4 worm cellular contexts compared by ENCODE assay signal in genomic region chrII:14063044-14063500, ce11.
TF ChIP-seq lines count a peak whose summit lies in the region.

TSS of gene lem-2 (plus strand) at chrII:14063450.

TF ChIP-seq in whole organism, L2 larva, 48 proteins besides CTCF, POLR2A, EP300 and RAD21:
- TF ChIP-seq gmeb-1 (tag; optimal IDR thresholded peaks at IDR 0.05; lab: Kevin White, UChicago) (peak; percentile 74), lin-39 (tag; optimal IDR thresholded peaks at IDR 0.05; lab: Kevin White, UChicago) (no peak), sma-3 (GFP tag; optimal IDR thresholded peaks at IDR 0.05; lab: Kevin White, UChicago) (peak; percentile 89), snpc-4 (tag; optimal IDR thresholded peaks at IDR 0.05; lab: Kevin White, UChicago) (no peak), F13H6.1 (tag; optimal IDR thresholded peaks at IDR 0.05; lab: Kevin White, UChicago) (peak; percentile 62), nhr-21 (tag; optimal IDR thresholded peaks at IDR 0.05; lab: Kevin White, UChicago) (peak; percentile 25), nhr-11 (tag; optimal IDR thresholded peaks at IDR 0.05; lab: Kevin White, UChicago) (no peak), C34F6.9 (tag; optimal IDR thresholded peaks at IDR 0.05; lab: Kevin White, UChicago) (peak; percentile 83), lin-11 (tag; optimal IDR thresholded peaks at IDR 0.05; lab: Kevin White, UChicago) (peak; percentile 56), blmp-1 (tag; optimal IDR thresholded peaks at IDR 0.05; lab: Kevin White, UChicago; ENCODE audit: insufficient read depth) (peak; percentile 9), ZK546.5 (tag; optimal IDR thresholded peaks at IDR 0.05; lab: Kevin White, UChicago) (no peak), ceh-16 (tag; optimal IDR thresholded peaks at IDR 0.05; lab: Kevin White, UChicago) (no peak), lin-13 (GFP tag; optimal IDR thresholded peaks at IDR 0.05; lab: Kevin White, UChicago) (peak; percentile 79), crh-2 (tag; optimal IDR thresholded peaks at IDR 0.05; lab: Kevin White, UChicago) (peak; percentile 64), fos-1 (tag; optimal IDR thresholded peaks at IDR 0.05; lab: Kevin White, UChicago) (peak; percentile 14), egl-27 (tag; optimal IDR thresholded peaks at IDR 0.05; lab: Kevin White, UChicago) (peak; percentile 47), nhr-25 (tag; optimal IDR thresholded peaks at IDR 0.05; lab: Kevin White, UChicago) (peak; percentile 50), zag-1 (tag; optimal IDR thresholded peaks at IDR 0.05; lab: Kevin White, UChicago) (no peak), sem-4 (tag; optimal IDR thresholded peaks at IDR 0.05; lab: Kevin White, UChicago) (peak; percentile 18), nhr-129 (tag; optimal IDR thresholded peaks at IDR 0.05; lab: Kevin White, UChicago) (peak; percentile 51), lsy-2 (tag; optimal IDR thresholded peaks at IDR 0.05; lab: Kevin White, UChicago) (peak; percentile 50 to 78), unc-55 (GFP tag; optimal IDR thresholded peaks at IDR 0.05; lab: Kevin White, UChicago) (peak; percentile 79)
TF ChIP-seq in whole organism, L2 larva: peak in this region for 16.

TF ChIP-seq in whole organism, L4 larva, 104 proteins besides CTCF, POLR2A, EP300 and RAD21 (continues in another document):
- TF ChIP-seq mes-2 (tag; optimal IDR thresholded peaks at IDR 0.05; lab: Kevin White, UChicago; ENCODE audit: poor library complexity, severe bottlenecking) (peak; percentile 87), snpc-1.2 (GFP tag; IDR thresholded peaks at IDR 0.05; lab: Robert Waterston, UW) (no peak), ZK546.5 (tag; optimal IDR thresholded peaks at IDR 0.05; lab: Kevin White, UChicago) (no peak), Y105C5A.15 (GFP tag; IDR thresholded peaks at IDR 0.05; lab: Robert Waterston, UW) (no peak), sdz-12 (GFP tag; optimal IDR thresholded peaks at IDR 0.05; lab: Kevin White, UChicago) (no peak), zag-1 (tag; optimal IDR thresholded peaks at IDR 0.05; lab: Kevin White, UChicago) (no peak), dpl-1 (GFP tag; optimal IDR thresholded peaks at IDR 0.05; lab: Kevin White, UChicago) (peak; percentile 89), lin-1 (GFP tag; IDR thresholded peaks at IDR 0.05; lab: Robert Waterston, UW) (no peak), Y75B8A.6 (GFP tag; IDR thresholded peaks at IDR 0.05; lab: Robert Waterston, UW) (no peak), hlh-30 (tag; optimal IDR thresholded peaks at IDR 0.05; lab: Kevin White, UChicago; ENCODE audit: insufficient read depth) (peak; percentile 47), saeg-2 (GFP tag; IDR thresholded peaks at IDR 0.05; lab: Robert Waterston, UW) (no peak), tag-97 (GFP tag; IDR thresholded peaks at IDR 0.05; lab: Robert Waterston, UW) (no peak), ztf-11 (tag; optimal IDR thresholded peaks at IDR 0.05; lab: Kevin White, UChicago) (no peak), spr-1 (tag; optimal IDR thresholded peaks at IDR 0.05; lab: Kevin White, UChicago) (no peak), zip-2 (tag; optimal IDR thresholded peaks at IDR 0.05; lab: Kevin White, UChicago) (no peak), ctbp-1 (GFP tag; IDR thresholded peaks at IDR 0.05; lab: Robert Waterston, UW) (0 out of 2 replicates have a peak, but pooled peaks have one; percentile 36), madf-5 (GFP tag; IDR thresholded peaks at IDR 0.05; lab: Robert Waterston, UW) (no peak), daf-8 (GFP tag; IDR thresholded peaks at IDR 0.05; lab: Robert Waterston, UW) (no peak), nhr-77 (tag; optimal IDR thresholded peaks at IDR 0.05; lab: Kevin White, UChicago) (peak; percentile 84), lim-7 (GFP tag; IDR thresholded peaks at IDR 0.05; lab: Robert Waterston, UW) (no peak), daf-12 (tag; optimal IDR thresholded peaks at IDR 0.05; lab: Kevin White, UChicago) (no peak), mep-1 (tag; optimal IDR thresholded peaks at IDR 0.05; lab: Kevin White, UChicago) (peak; percentile 73), lir-3 (tag; optimal IDR thresholded peaks at IDR 0.05; lab: Kevin White, UChicago) (no peak), F26F4.8 (GFP tag; conservative IDR thresholded peaks at IDR 0.05; lab: Robert Waterston, UW) (no peak)

TF ChIP-seq in whole organism, late embryonic, 69 proteins besides CTCF, POLR2A, EP300 and RAD21 (continues in another document):
- TF ChIP-seq ceh-2 (tag; optimal IDR thresholded peaks at IDR 0.05; lab: Kevin White, UChicago): peak; percentile 95
- TF ChIP-seq elt-4 (tag; optimal IDR thresholded peaks at IDR 0.05; lab: Kevin White, UChicago): no peak
- no peak for TF ChIP-seq pax-1 (tag; optimal IDR thresholded peaks at IDR 0.05; lab: Kevin White, UChicago)
- TF ChIP-seq F13H6.1 (tag; optimal IDR thresholded peaks at IDR 0.05; lab: Kevin White, UChicago): peak; percentile 84
- TF ChIP-seq unc-3 (GFP tag; conservative IDR thresholded peaks at IDR 0.05; lab: Robert Waterston, UW): no peak
- TF ChIP-seq unc-3 (tag; optimal IDR thresholded peaks at IDR 0.05; lab: Kevin White, UChicago): peak; percentile 88
- TF ChIP-seq sox-4 (tag; optimal IDR thresholded peaks at IDR 0.05; lab: Kevin White, UChicago): peak; percentile 57
- peak; percentile 41 for TF ChIP-seq K02D7.2 (tag; optimal IDR thresholded peaks at IDR 0.05; lab: Kevin White, UChicago)
- TF ChIP-seq dve-1 (tag; optimal IDR thresholded peaks at IDR 0.05; lab: Kevin White, UChicago): no peak
- TF ChIP-seq fax-1 (tag; optimal IDR thresholded peaks at IDR 0.05; lab: Kevin White, UChicago): peak; percentile 95
- TF ChIP-seq fkh-10 (GFP tag; optimal IDR thresholded peaks at IDR 0.05; lab: Kevin White, UChicago): no peak
- no peak for TF ChIP-seq nhr-11 (tag; optimal IDR thresholded peaks at IDR 0.05; lab: Kevin White, UChicago)
- peak; percentile 98 for TF ChIP-seq tbx-2 (tag; optimal IDR thresholded peaks at IDR 0.05; lab: Kevin White, UChicago)
- TF ChIP-seq Y22D7AL.16 (tag; optimal IDR thresholded peaks at IDR 0.05; lab: Kevin White, UChicago): peak; percentile 58
- peak; percentile 95 for TF ChIP-seq elt-2 (tag; optimal IDR thresholded peaks at IDR 0.05; lab: Kevin White, UChicago)
- no peak for TF ChIP-seq pha-4 (tag; optimal IDR thresholded peaks at IDR 0.05; lab: Kevin White, UChicago)
- peak; percentile 89 for TF ChIP-seq rnt-1 (tag; optimal IDR thresholded peaks at IDR 0.05; lab: Kevin White, UChicago)
- no peak for TF ChIP-seq sdc-2 (tag; optimal IDR thresholded peaks at IDR 0.05; lab: Kevin White, UChicago)
- peak; percentile 89 for TF ChIP-seq hlh-15 (tag; optimal IDR thresholded peaks at IDR 0.05; lab: Kevin White, UChicago)
- TF ChIP-seq pros-1 (tag; optimal IDR thresholded peaks at IDR 0.05; lab: Kevin White, UChicago): no peak
- TF ChIP-seq gmeb-2 (tag; optimal IDR thresholded peaks at IDR 0.05; lab: Kevin White, UChicago): no peak
- peak; percentile 96 for TF ChIP-seq zip-5 (tag; optimal IDR thresholded peaks at IDR 0.05; lab: Kevin White, UChicago)
- peak; percentile 89 for TF ChIP-seq ahr-1 (tag; optimal IDR thresholded peaks at IDR 0.05; lab: Kevin White, UChicago)
- peak; percentile 61 for TF ChIP-seq madf-2 (tag; optimal IDR thresholded peaks at IDR 0.05; lab: Kevin White, UChicago)
- peak; percentile 24 for TF ChIP-seq pat-9 (tag; optimal IDR thresholded peaks at IDR 0.05; lab: Kevin White, UChicago)
- no peak for TF ChIP-seq odd-2 (tag; optimal IDR thresholded peaks at IDR 0.05; lab: Kevin White, UChicago)
- no peak for TF ChIP-seq ceh-22 (tag; optimal IDR thresholded peaks at IDR 0.05; lab: Kevin White, UChicago)

TF ChIP-seq in whole organism, mixed stage, embryonic, 35 proteins besides CTCF, POLR2A, EP300 and RAD21 (continues in another document):
- no peak for TF ChIP-seq ham-2 (GFP tag; optimal IDR thresholded peaks at IDR 0.05; lab: Kevin White, UChicago)
- no peak for TF ChIP-seq zip-8 (tag; optimal IDR thresholded peaks at IDR 0.05; lab: Kevin White, UChicago)
- TF ChIP-seq lin-13 (tag; optimal IDR thresholded peaks at IDR 0.05; lab: Kevin White, UChicago): peak; percentile 65
- TF ChIP-seq lsy-2 (tag; optimal IDR thresholded peaks at IDR 0.05; lab: Kevin White, UChicago): peak; percentile 57
- TF ChIP-seq ztf-11 (tag; optimal IDR thresholded peaks at IDR 0.05; lab: Kevin White, UChicago): no peak
- no peak for TF ChIP-seq nhr-12 (tag; optimal IDR thresholded peaks at IDR 0.05; lab: Kevin White, UChicago)
- peak; percentile 81 for TF ChIP-seq drap-1 (GFP tag; optimal IDR thresholded peaks at IDR 0.05; lab: Kevin White, UChicago)
- TF ChIP-seq mab-5 (tag; optimal IDR thresholded peaks at IDR 0.05; lab: Kevin White, UChicago): peak; percentile 20
- TF ChIP-seq ces-1 (GFP tag; optimal IDR thresholded peaks at IDR 0.05; lab: Kevin White, UChicago): peak; percentile 51
- TF ChIP-seq tbx-8 (GFP tag; optimal IDR thresholded peaks at IDR 0.05; lab: Kevin White, UChicago): peak; percentile 37
- no peak for TF ChIP-seq nhr-76 (tag; optimal IDR thresholded peaks at IDR 0.05; lab: Kevin White, UChicago)
- no peak for TF ChIP-seq nhr-28 (tag; optimal IDR thresholded peaks at IDR 0.05; lab: Kevin White, UChicago)
- TF ChIP-seq lin-32 (GFP tag; optimal IDR thresholded peaks at IDR 0.05; lab: Kevin White, UChicago): no peak
- TF ChIP-seq sptf-1 (tag; optimal IDR thresholded peaks at IDR 0.05; lab: Kevin White, UChicago): peak; percentile 87
- TF ChIP-seq unc-62 (GFP tag; optimal IDR thresholded peaks at IDR 0.05; lab: Kevin White, UChicago): no peak
- peak; percentile 62 for TF ChIP-seq nhr-237 (tag; optimal IDR thresholded peaks at IDR 0.05; lab: Kevin White, UChicago)
- peak; percentile 68 for TF ChIP-seq mep-1 (tag; optimal IDR thresholded peaks at IDR 0.05; lab: Kevin White, UChicago)
- no peak for TF ChIP-seq snpc-4 (tag; optimal IDR thresholded peaks at IDR 0.05; lab: Kevin White, UChicago)
- peak; percentile 48 for TF ChIP-seq cnd-1 (tag; optimal IDR thresholded peaks at IDR 0.05; lab: Kevin White, UChicago)
- TF ChIP-seq nhr-2 (tag; optimal IDR thresholded peaks at IDR 0.05; lab: Kevin White, UChicago): no peak
- TF ChIP-seq mls-2 (tag; optimal IDR thresholded peaks at IDR 0.05; lab: Kevin White, UChicago): peak; percentile 55
- no peak for TF ChIP-seq elt-3 (tag; optimal IDR thresholded peaks at IDR 0.05; lab: Kevin White, UChicago)
- no peak for TF ChIP-seq unc-39 (tag; optimal IDR thresholded peaks at IDR 0.05; lab: Kevin White, UChicago)
- peak; percentile 62 for TF ChIP-seq unc-120 (tag; optimal IDR thresholded peaks at IDR 0.05; lab: Kevin White, UChicago; ENCODE audit: poor library complexity, severe bottlenecking)
- TF ChIP-seq M03D4.4 (tag; optimal IDR thresholded peaks at IDR 0.05; lab: Kevin White, UChicago): peak; percentile 62
- TF ChIP-seq sem-2 (GFP tag; optimal IDR thresholded peaks at IDR 0.05; lab: Kevin White, UChicago): peak; percentile 53
- TF ChIP-seq blmp-1 (tag; optimal IDR thresholded peaks at IDR 0.05; lab: Kevin White, UChicago): no peak
- TF ChIP-seq ceh-83 (GFP tag; optimal IDR thresholded peaks at IDR 0.05; lab: Kevin White, UChicago): peak; percentile 38
- no peak for TF ChIP-seq ceh-43 (GFP tag; optimal IDR thresholded peaks at IDR 0.05; lab: Kevin White, UChicago)
- TF ChIP-seq flh-1 (GFP tag; optimal IDR thresholded peaks at IDR 0.05; lab: Kevin White, UChicago): peak; percentile 13
- TF ChIP-seq pha-4 (tag; optimal IDR thresholded peaks at IDR 0.05; lab: Kevin White, UChicago): no peak
